Worm (Caenorhabditis elegans): ENCODE results near the gene C17H12.37.

DNA sequence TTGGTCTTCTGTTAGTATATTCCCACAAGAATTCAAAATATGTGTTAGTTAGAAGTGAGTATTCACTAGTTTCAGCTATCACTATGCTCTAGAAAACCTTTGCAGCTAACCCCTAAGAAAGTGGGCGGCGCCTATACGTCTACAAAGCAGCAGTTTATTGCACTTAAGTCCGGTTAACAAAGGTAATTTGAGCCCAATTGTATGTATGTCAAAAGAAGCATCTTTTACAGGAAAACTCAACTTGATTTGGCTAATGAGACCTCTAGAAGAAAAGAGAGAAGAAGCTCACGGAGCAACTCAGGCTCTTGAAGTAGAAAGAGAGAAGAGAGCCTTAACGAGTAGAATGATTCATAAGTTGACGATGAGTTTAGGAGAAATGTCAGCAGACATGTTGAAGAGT lies 47.8 kb downstream of the C17H12.37 start:
- TF ChIP-seq snpc-4 (tag; optimal IDR thresholded peaks at IDR 0.05), result no peak
- no peak for TF ChIP-seq lsy-2 (tag; optimal IDR thresholded peaks at IDR 0.05)
- TF ChIP-seq nhr-11 (tag; optimal IDR thresholded peaks at IDR 0.05), result no peak
- TF ChIP-seq unc-39 (tag; optimal IDR thresholded peaks at IDR 0.05), result no peak
